Fruit fly (Drosophila melanogaster): ENCODE measurements around the gene CG5282.
A peak's percentile ranks its signal among the peaks of the same experiment; 100 is the strongest.

The CG5282 gene

DNA sequence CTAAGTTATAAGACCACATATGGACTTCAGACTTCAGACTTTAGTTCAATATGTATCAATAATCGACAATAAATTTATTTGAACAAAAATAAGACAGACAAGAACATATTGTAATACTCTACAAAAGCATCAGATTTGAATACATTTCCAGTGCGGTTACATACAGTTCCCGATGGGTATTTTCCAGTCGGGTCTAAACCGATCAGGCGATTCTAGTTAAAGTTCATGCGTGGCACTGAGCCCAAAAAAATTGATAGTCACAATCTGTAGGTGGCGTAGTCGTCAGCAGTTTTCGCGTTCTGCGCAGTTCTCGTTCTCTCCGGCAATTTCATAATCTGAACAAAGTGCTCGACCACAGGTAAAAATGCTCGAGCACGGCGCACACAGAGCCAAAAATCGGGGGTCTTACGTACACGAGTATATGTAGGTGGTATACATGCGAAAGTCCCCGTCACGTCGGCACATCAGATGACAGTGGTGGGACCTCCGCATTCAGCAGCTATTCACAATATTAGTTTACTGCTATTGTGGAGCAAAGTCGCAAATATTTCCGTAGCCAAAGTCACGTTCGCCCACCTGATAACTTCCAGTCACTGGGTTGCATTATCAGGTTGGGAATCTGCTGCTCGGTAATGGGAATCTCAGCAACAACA, 30.5 kb downstream of the CG5282 start (continued):
- TF ChIP-seq knrl (GFP tag; IDR thresholded peaks at IDR 0.05; ENCODE audit: partially characterized antibody) (no peak), CG2712 (tag; optimal IDR thresholded peaks at IDR 0.05) (peak; percentile 33), tin (GFP tag; optimal IDR thresholded peaks at IDR 0.05) (no peak), CG2889 (GFP tag; IDR thresholded peaks at IDR 0.05) (no peak), dpn (GFP tag; optimal IDR thresholded peaks at IDR 0.05) (peak; percentile 37 to 49), CG4617 (GFP tag; optimal IDR thresholded peaks at IDR 0.05; ENCODE audit: borderline replicate concordance) (no peak), CG14441 (GFP tag; IDR thresholded peaks at IDR 0.05) (peak; percentile 28; the same call in 1 of the 2 replicates), Bgb (GFP tag; IDR thresholded peaks at IDR 0.05; ENCODE audit: partially characterized antibody) (no peak; the same call in 1 of the 2 replicates), Dad (GFP tag; optimal IDR thresholded peaks at IDR 0.05) (no peak), fd64A (GFP tag; optimal IDR thresholded peaks at IDR 0.05) (no peak), bowl (GFP tag; IDR thresholded peaks at IDR 0.05) (no peak), nerfin-1 (tag; optimal IDR thresholded peaks at IDR 0.05) (no peak), crc (GFP tag; optimal IDR thresholded peaks at IDR 0.05) (peak; percentile 35), CG9876 (GFP tag; optimal IDR thresholded peaks at IDR 0.05) (no peak), Hmr (GFP tag; optimal IDR thresholded peaks at IDR 0.05) (peak; percentile 79), MESR4 (GFP tag; optimal IDR thresholded peaks at IDR 0.05) (no peak), CG1603 (tag; optimal IDR thresholded peaks at IDR 0.05) (no peak), tup (GFP tag; optimal IDR thresholded peaks at IDR 0.05) (no peak), lbe (GFP tag; optimal IDR thresholded peaks at IDR 0.05) (no peak), CG31365 (tag; optimal IDR thresholded peaks at IDR 0.05) (no peak), CG32532 (GFP tag; IDR thresholded peaks at IDR 0.05) (peak; percentile 69), Kr (GFP tag; optimal IDR thresholded peaks at IDR 0.05) (no peak), org-1 (GFP tag; optimal IDR thresholded peaks at IDR 0.05) (no peak), Deaf1 (tag; optimal IDR thresholded peaks at IDR 0.05) (peak; percentile 37), ftz-f1 (GFP tag; optimal IDR thresholded peaks at IDR 0.05) (peak; percentile 55), gt (GFP tag; IDR thresholded peaks at IDR 0.05) (no peak), CG15269 (tag; optimal IDR thresholded peaks at IDR 0.05) (peak; percentile 55), CG2678 (tag; optimal IDR thresholded peaks at IDR 0.05) (peak; percentile 72), Hr51 (GFP tag; optimal IDR thresholded peaks at IDR 0.05) (peak; percentile 28 to 62), CG13424 (tag; optimal IDR thresholded peaks at IDR 0.05) (peak; percentile 26), ind (GFP tag; optimal IDR thresholded peaks at IDR 0.05) (peak; percentile 55), gsb (GFP tag; IDR thresholded peaks at IDR 0.05) (0 out of 2 replicates have a peak, but pooled peaks have one; percentile 21), CG7357 (GFP tag; IDR thresholded peaks at IDR 0.05) (no peak), ci (GFP tag; IDR thresholded peaks at IDR 0.05) (no peak), Fer1 (GFP tag; optimal IDR thresholded peaks at IDR 0.05) (peak; percentile 69), rib (GFP tag; IDR thresholded peaks at IDR 0.05) (no peak), CG4328 (GFP tag; optimal IDR thresholded peaks at IDR 0.05) (peak; percentile 34), klu (GFP tag; IDR thresholded peaks at IDR 0.05) (no peak), fru (optimal IDR thresholded peaks at IDR 0.05) (no peak), her (GFP tag; optimal IDR thresholded peaks at IDR 0.05) (no peak), chm (GFP tag; IDR thresholded peaks at IDR 0.05) (peak; percentile 29; the same call in 1 of the 2 replicates), usp (GFP tag; optimal IDR thresholded peaks at IDR 0.05) (no peak), lab (GFP tag; optimal IDR thresholded peaks at IDR 0.05) (peak; percentile 65), CG1832 (GFP tag; optimal IDR thresholded peaks at IDR 0.05) (no peak), CG42726 (GFP tag; IDR thresholded peaks at IDR 0.05; ENCODE audit: partially characterized antibody) (no peak), Optix (GFP tag; IDR thresholded peaks at IDR 0.05) (no peak), ranshi (GFP tag; IDR thresholded peaks at IDR 0.05) (0 out of 2 replicates have a peak, but pooled peaks have one; percentile 41), amos (GFP tag; IDR thresholded peaks at IDR 0.05; ENCODE audit: partially characterized antibody) (0 out of 2 replicates have a peak, but pooled peaks have one; percentile 15), CG34376 (GFP tag; optimal IDR thresholded peaks at IDR 0.05) (peak; percentile 82), sim (GFP tag; IDR thresholded peaks at IDR 0.05) (no peak)

All from whole organism, embryonic.